Worm (Caenorhabditis elegans) whole organism, early embryonic: ENCODE results near the gene nra-3.

Experiments used
- ama-1 ChIP-seq: fragments of 150-350 bp; optimal IDR thresholded peaks from 2 replicates; lab custom pipeline; 2014
- hmg-4 ChIP-seq: fragments of 200-800 bp; sonication (Bioruptor generic); optimal IDR thresholded peaks from 2 replicates; lab custom pipeline; 2018; ENCODE audit warnings: mild to moderate bottlenecking, missing genetic modification characterization, missing compliant biosample characterization
- tra-4 ChIP-seq: sonication (generic microtip); optimal IDR thresholded peaks from 2 replicates; lab custom pipeline; 2017; ENCODE audit warnings: missing genetic modification characterization, missing compliant biosample characterization

- TF ChIP-seq hmg-4 (GFP tag; lab: Kevin White, UChicago): peak; percentile 61
- no peak for TF ChIP-seq ama-1 (lab: Kevin White, UChicago)
- TF ChIP-seq tra-4 (tag; lab: Kevin White, UChicago): no peak
Measured at ce11 chrX:9931362-9931761, at the start of gene nra-3.
